Worm (Caenorhabditis elegans): Measurements from ENCODE around the gene clec-221.

The clec-221 gene

ce11 chrV:10991789-10992188 is 37.6 kb upstream of the clec-221 start, which contains the start of gene frpr-9:
TSS of gene frpr-9 (plus strand) at chrV:10992089.
- no peak for TF ChIP-seq efl-3 (GFP tag; optimal IDR thresholded peaks at IDR 0.05)
- no peak for TF ChIP-seq lsy-2 (tag; optimal IDR thresholded peaks at IDR 0.05)
- no peak for TF ChIP-seq lin-15B (tag; optimal IDR thresholded peaks at IDR 0.05)
- no peak for TF ChIP-seq nhr-19 (GFP tag; conservative IDR thresholded peaks at IDR 0.05)
- no peak for TF ChIP-seq ceh-8 (GFP tag; optimal IDR thresholded peaks at IDR 0.05)
- TF ChIP-seq fkh-8 (tag; optimal IDR thresholded peaks at IDR 0.05): no peak
- TF ChIP-seq fkh-4 (tag; optimal IDR thresholded peaks at IDR 0.05; ENCODE audit: borderline replicate concordance): no peak

ce11 chrV:10981113-10981512 is 26.9 kb upstream of the clec-221 start, which contains the start of gene fig-1:
TSS of gene fig-1 (minus strand) at chrV:10981213.
- TF ChIP-seq aly-2 (tag; optimal IDR thresholded peaks at IDR 0.05) (no peak), nhr-11 (tag; optimal IDR thresholded peaks at IDR 0.05) (no peak), elt-3 (tag; optimal IDR thresholded peaks at IDR 0.05) (no peak), nhr-85 (tag) (no peak), irx-1 (tag; optimal IDR thresholded peaks at IDR 0.05) (no peak), ztf-11 (tag; optimal IDR thresholded peaks at IDR 0.05) (no peak), nhr-28 (tag; optimal IDR thresholded peaks at IDR 0.05) (no peak), zag-1 (tag; optimal IDR thresholded peaks at IDR 0.05) (no peak), mef-2 (tag; optimal IDR thresholded peaks at IDR 0.05) (no peak), egl-27 (tag; optimal IDR thresholded peaks at IDR 0.05) (no peak), nhr-12 (tag; optimal IDR thresholded peaks at IDR 0.05) (no peak), jun-1 (tag; optimal IDR thresholded peaks at IDR 0.05) (no peak), hlh-17 (GFP tag; optimal IDR thresholded peaks at IDR 0.05; ENCODE audit: borderline replicate concordance) (no peak), Y116A8C.19 (tag; optimal IDR thresholded peaks at IDR 0.05; ENCODE audit: borderline replicate concordance) (no peak), hlh-4 (tag; optimal IDR thresholded peaks at IDR 0.05) (no peak), nhr-20 (tag; optimal IDR thresholded peaks at IDR 0.05) (no peak), sox-4 (tag; optimal IDR thresholded peaks at IDR 0.05) (no peak)

- TF ChIP-seq ets-5 (GFP tag; IDR thresholded peaks at IDR 0.05) (no peak), mab-9 (GFP tag; IDR thresholded peaks at IDR 0.05) (no peak), nhr-237 (tag; optimal IDR thresholded peaks at IDR 0.05) (no peak), ceh-82 (tag; optimal IDR thresholded peaks at IDR 0.05) (no peak), mdl-1 (tag; optimal IDR thresholded peaks at IDR 0.05) (no peak), sup-37 (GFP tag; optimal IDR thresholded peaks at IDR 0.05) (no peak), isw-1 (GFP tag; IDR thresholded peaks at IDR 0.05) (no peak), unc-86 (tag; optimal IDR thresholded peaks at IDR 0.05) (no peak)
Measured at ce11 chrV:10975091-10975490, 20.9 kb upstream of the clec-221 start.

- no peak for TF ChIP-seq xbp-1 (tag; optimal IDR thresholded peaks at IDR 0.05)
- TF ChIP-seq nhr-85 (tag): peak; percentile 23
- no peak for TF ChIP-seq mef-2 (tag; optimal IDR thresholded peaks at IDR 0.05)
- TF ChIP-seq blmp-1 (tag; optimal IDR thresholded peaks at IDR 0.05): peak; percentile 90
- TF ChIP-seq C16A3.4 (tag; optimal IDR thresholded peaks at IDR 0.05): no peak
- no peak for TF ChIP-seq nhr-19 (GFP tag; conservative IDR thresholded peaks at IDR 0.05)
- peak in 1 of 6 experiments; percentile 10 for TF ChIP-seq elt-3 (tag; optimal IDR thresholded peaks at IDR 0.05)
Measured at ce11 chrV:10970930-10971329, 16.7 kb upstream of the clec-221 start.

- no peak for TF ChIP-seq hpl-2 (GFP tag; optimal IDR thresholded peaks at IDR 0.05)
- no peak for TF ChIP-seq efl-1 (optimal IDR thresholded peaks at IDR 0.05)
- peak in 1 of 2 experiments; percentile 58 for TF ChIP-seq efl-1 (GFP tag; optimal IDR thresholded peaks at IDR 0.05 in 1 of 2)
Measured at ce11 chrV:10970070-10970469, 15.8 kb upstream of the clec-221 start, which contains the start of gene F17C11.22. TSS of gene F17C11.22 (minus strand) at chrV:10970170.

Measured in whole organism, L1 larva.